Worm (Caenorhabditis elegans): Measurements from ENCODE around the gene frpr-6.

frpr-6 gene

DNA sequence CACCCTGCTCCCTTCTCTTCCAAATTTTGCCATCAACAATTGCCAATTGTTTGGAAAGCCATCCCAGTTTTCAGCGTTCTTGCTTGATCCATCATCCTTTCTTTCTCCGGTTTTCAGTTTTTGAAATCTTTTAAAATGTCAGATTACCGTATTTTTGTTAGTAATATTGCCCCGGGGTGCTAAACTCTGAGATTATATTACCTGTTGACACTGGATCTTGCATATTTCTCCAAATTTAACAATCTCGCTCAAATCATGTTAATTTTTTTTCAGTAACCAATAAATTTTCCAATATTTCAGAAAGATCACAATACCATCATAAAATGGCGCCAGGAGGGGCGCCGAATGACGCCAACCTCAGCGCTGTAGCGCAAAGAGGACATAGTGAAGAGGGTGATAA, 11.5 kb upstream of the frpr-6 start, which contains the start of gene F21C10.7:
TSS of gene F21C10.7 (plus strand) at position 301 of the 400 bp plus-strand sequence.
- TF ChIP-seq unc-62 (GFP tag; optimal IDR thresholded peaks at IDR 0.05) = no peak

DNA sequence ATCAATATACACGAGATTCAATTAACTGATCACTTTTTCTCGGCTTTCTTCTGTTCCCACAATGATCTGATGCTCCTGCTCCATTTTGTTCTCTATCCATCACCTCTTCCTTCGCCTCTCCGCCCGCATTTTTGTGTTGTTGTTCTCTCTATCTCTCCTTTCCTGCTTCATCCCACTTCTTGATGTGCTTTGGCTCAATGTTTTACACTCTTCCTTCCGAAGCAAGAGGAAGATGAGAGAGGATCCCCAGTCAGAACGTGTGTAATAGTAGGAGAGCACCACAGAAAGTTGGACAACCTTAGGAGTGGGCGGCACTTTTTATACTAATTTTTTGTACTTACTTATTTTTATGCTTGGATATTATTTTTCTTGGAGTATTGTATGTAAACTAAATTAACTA, 11.0 kb upstream of the frpr-6 start:
- no peak for TF ChIP-seq unc-62 (GFP tag; optimal IDR thresholded peaks at IDR 0.05)

DNA sequence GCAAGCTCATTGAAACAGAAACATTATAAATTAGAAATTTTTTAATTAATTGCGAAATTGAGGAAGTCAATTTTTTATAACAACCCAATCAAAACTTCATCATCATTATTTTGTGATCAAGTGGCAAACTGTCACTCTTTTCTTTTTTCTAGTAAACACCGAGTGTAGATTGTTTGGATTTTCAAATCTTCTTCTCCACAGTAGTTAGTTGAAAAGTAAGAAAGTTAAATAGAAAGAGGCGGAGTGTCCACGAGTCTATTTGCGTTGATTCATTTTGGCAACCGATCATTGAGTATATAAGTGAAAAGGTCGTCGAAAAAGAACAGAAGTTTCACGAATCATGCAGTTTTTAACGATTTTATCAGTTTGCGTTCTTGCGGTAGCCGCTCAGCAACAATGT, 8.3 kb upstream of the frpr-6 start, which contains the start of gene pqn-31:
TSS of gene pqn-31 (plus strand) at position 301 of the 400 bp plus-strand sequence.
- no peak for TF ChIP-seq unc-62 (GFP tag; optimal IDR thresholded peaks at IDR 0.05)

DNA sequence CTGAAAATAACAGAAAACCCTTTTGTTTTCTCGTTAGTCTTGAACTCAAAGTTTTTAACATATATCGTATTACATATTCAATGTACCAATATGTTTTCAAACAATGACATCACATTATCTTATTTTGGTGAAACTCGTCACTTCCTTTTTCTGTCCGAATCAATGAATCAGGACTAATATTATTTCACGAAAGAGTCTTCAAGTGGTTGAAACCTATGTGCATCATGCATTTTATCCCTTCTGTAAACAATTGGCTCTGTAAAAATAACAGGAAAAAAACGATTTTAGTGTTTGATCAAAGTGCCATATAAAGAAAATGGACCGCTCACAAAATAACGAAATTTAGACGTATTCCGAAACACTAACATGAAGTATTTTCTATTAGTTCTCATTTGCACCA, 7.3 kb upstream of the frpr-6 start, which contains the start of gene F21C10.18:
TSS of gene F21C10.18 (plus strand) at position 301 of the 400 bp plus-strand sequence.
- TF ChIP-seq unc-62 (GFP tag; optimal IDR thresholded peaks at IDR 0.05) = no peak

DNA sequence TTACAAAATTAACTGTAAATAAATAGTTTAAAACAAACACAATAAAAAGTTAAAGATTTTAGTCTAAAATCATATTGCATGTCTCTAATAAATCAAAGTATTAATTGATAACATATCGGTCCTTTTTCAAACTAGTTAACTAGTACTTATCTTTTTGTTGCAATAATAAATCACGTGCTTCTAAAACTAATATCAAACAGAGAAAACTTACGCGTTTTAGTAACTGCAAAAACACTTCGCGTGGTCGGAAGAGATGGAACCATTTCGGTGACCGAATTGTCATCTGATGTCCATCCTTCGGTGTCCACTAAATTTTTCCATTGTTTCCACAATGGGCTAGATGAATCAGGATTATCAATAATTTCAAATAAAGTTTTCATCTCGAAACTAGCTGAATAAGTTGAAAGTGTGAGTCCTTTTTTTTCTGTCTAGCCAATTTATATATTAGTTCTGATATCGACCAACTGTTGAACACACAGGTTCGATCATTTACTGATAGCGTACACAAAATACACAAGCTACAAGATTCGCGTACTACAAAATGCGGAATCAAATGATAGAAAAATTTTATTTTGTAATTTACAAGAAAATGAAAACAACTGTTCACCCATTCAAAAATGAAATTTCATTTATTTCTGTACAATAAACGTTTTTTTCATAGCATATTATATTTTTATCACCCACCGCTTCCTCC, 2.5 kb downstream of the frpr-6 start, which contains the start of gene F21C10.9:
TSS of gene F21C10.9 (minus strand) at position 417 of the 694 bp plus-strand sequence.
- TF ChIP-seq unc-62 (GFP tag; optimal IDR thresholded peaks at IDR 0.05) = no peak

DNA sequence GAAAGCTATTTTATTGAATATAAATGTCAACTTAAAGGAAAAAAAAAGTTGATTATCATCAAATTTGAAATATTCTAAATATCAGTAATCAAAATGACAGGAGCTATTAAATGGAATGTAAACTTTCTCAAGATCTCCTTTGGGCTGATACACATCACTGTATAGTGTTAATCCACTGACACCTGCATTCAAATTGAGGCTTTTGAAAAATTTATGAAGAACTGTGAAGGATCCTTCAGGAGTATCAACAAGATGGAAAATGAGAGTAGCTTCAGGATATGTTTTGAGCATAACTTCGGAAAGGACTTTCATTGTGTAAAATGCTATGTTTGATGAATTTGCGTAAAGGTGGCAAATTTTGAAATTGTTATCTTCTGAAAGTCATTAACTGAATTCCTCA, 3.7 kb downstream of the frpr-6 start:
- TF ChIP-seq unc-62 (GFP tag; optimal IDR thresholded peaks at IDR 0.05) = no peak

DNA sequence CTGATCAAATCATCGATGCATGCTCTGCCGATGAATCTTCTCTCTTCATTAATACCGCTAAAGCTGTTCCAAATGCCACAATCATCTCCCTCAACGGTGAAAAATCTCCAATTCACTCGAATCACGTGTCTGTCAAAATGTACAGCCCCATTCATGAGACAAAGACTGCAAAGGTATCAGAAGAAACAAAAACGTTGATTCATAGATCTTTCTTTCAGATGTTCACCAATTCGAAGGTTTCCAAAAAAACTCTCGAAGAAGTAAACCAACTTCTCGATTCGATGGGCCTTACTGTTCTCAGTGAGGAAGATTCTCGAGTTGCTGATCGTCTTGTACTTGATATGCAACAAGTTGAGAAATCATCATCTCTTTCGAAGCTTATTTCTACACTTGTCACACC, 4.3 kb downstream of the frpr-6 start:
- no peak for TF ChIP-seq unc-62 (GFP tag; optimal IDR thresholded peaks at IDR 0.05)

DNA sequence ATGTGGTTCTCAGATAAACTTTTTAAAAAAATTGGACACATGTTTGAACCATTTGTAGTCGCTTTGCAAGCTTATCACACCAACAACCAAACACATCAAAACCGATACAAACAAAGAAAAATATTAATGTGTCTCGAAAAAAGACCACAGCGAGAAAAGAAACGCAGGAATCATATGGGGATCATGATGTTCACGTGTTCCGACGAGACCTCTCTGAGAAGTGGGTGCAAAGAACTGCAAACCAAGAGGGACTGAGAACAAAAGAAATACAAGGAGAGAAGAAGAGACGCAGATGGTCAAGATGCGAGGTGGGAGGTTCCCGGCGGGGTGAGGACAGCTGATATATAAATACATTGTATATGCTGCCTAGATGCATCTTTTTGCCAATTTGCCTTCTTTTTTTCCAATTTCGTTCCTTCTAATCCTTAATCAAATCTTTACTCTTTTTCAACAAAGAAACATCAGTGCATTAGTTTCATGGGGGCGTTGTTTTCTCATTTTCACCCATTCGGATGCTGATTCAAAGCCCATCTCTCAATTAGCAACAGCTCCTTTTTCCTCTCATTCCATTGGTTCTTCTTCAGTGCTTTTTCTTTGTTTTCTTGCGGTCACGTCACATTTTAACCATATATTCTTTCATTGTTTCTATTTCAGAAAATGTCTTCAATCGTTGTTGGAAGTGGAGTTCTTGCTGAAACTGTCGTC, 5.2 kb downstream of the frpr-6 start, which contains the start of gene F21C10.10:
TSS of gene F21C10.10 (plus strand) at position 655 of the 705 bp plus-strand sequence.
- TF ChIP-seq unc-62 (GFP tag; optimal IDR thresholded peaks at IDR 0.05) = no peak

DNA sequence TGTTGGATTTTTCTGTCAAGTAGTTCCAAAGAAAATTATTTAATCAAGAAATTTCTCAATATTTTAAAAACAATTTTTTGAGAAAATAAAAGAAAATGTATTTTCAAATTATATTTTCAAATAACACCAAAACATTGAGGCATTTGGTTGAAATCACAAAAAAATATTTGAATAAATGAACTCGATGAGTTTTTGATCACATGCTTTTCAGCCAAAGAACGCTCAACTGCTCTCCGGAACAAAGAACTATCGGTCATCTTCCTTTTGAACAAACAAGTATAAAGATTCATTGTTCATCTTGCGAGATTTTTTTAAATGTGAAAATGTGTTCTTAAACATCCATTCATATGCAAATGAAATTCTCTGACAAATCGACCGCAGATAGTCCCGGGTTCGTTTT, 6.0 kb downstream of the frpr-6 start:
- TF ChIP-seq unc-62 (GFP tag; optimal IDR thresholded peaks at IDR 0.05) = no peak

DNA sequence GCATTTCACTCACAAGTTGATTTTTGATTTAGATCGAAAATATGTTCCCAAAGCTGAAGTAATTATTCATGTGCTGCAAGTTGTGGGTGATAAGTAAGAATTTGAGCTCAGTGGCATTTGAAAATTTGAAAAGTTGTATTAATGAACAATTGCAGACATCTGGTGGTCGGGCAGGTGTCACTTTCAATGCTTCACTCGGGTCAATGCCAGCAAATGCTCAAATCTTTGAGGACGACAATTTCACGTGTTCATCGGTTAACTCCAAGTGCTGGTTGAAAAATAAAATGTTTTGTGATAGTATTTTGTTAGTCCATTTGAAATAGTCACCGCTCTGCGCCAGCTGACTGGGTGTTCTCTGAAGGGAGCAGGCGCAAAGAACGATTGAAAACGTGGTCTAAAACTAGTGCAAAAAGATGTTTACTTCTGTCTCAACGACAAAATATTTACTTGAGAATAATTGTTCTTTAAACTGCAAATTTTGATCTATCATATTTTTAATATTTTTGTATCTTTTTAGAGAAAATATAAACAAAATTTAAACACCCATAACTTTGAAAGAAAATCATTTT, 6.8 kb downstream of the frpr-6 start:
- TF ChIP-seq unc-62 (GFP tag; optimal IDR thresholded peaks at IDR 0.05) = no peak

DNA sequence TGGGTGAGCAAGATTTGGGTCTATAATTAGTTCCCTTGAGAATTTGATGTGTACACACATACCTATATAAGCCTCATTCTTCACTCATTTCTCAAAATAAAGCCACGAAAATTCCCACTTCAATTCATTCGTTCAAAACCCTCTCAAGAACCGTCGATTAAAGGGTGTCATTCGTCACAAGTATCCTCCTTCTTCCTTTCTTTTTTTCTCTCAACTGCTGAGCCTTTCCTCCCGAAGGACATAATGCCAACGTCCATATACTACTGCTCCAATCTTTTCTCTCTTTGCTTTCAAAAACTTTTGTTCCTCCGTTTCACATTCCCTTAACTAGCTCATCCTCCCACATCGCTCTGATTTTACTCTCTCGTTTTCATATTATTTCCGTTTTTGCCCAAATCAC, 8.8 kb downstream of the frpr-6 start, which contains the start of gene T27E4.1:
TSS of gene T27E4.1 (plus strand) at position 137 of the 400 bp plus-strand sequence.
- TF ChIP-seq unc-62 (GFP tag; optimal IDR thresholded peaks at IDR 0.05) = no peak

DNA sequence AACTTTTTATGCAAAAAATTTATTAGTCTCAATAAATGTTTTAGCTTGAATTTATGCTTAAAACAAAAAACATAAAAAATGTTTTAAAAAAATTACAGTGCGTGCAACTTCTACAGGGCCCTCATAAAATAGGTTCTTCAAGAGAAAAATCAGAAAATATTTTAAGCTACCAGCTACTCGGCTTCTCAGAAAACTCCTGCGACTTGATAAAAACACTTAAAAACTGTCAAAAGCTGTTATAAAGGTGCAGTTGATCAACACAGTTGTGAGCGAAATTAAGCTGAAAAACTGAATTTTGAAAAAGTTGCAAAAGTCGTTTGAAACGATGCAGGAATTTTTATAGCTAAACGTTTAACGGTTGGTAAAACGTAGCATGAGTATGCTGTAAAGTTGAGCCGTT, 12.2 kb downstream of the frpr-6 start:
- TF ChIP-seq unc-62 (GFP tag; optimal IDR thresholded peaks at IDR 0.05) = no peak

DNA sequence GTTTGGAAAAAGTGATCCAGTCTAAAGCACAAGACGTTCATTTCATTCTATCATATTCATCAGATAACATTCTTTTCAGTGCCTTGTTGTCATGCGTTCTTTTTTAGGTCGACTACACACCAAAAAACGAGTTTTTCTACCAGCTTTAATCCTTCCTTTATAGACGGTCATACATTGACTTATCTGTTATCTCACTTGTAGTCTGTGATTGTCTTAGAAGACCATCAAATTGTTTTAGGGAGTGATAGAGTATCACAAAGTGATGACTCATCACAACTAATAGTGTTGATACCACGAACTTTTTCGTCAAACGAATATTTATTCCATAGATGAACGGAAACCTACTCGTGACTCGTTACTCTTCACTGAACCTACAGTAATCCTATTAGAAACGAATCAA, 15.1 kb downstream of the frpr-6 start:
- TF ChIP-seq unc-62 (GFP tag; optimal IDR thresholded peaks at IDR 0.05) = no peak

DNA sequence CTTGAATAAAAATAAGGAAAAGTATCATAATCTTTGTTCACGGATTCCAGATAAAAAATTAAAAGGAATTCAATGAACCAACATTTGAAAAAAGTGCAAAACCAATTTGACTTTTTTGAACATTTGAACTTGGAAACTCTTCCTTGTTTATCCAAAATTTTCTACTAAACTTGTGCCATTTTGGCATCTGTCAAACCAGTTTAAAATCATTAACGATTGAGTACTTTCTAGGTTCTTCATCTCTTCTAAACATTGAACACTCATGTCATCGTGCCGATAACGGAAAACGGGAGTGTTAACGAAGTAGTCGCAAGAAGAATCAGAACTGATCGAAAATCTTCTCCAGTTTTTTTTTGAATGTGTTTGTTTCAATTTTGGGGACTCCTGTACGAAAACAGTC, 16.7 kb downstream of the frpr-6 start:
- no peak for TF ChIP-seq unc-62 (GFP tag; optimal IDR thresholded peaks at IDR 0.05)

DNA sequence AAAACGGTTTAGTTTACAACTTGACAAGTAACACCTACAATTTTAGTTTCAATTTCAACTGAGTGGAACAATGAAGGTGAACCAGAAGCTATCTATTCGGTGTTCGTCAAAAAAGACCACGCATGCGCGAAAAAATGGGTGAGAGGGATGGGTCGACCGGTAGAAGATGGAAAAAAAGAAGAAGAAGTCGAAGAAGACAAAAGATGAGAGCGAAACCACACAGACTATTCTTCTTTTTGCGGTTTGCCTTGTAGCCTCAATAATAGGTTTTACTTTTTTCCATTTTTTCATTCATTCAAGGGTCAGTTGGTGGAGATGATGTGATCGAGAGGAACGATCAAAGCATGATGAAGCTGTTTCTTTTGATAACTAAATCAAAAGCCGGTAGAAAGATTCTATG, 18.6 kb downstream of the frpr-6 start:
- no peak for TF ChIP-seq unc-62 (GFP tag; optimal IDR thresholded peaks at IDR 0.05)

DNA sequence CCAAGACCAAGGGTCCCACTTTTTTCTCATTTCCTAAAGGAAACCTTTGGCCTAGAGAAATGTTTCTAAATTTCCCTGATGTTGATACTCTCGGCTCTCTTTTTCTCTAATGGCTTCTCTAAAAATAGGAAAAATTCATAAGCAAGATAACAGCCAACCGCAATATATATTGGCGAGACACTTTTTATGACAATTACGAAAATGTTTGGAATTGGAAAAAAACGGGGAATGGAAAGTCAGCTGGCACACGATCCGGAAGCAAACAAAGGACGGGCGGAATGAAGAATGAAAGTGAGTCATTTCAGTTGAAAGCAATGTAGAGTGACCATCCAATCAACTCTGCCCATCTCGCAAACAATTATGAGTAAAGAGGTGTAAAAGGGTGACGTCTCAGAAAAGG, 19.6 kb downstream of the frpr-6 start:
- no peak for TF ChIP-seq unc-62 (GFP tag; optimal IDR thresholded peaks at IDR 0.05)

Data from whole organism, dauer.